Worm (Caenorhabditis elegans): ENCODE data around the gene mfsd-6.

- TF ChIP-seq unc-62 (GFP tag; optimal IDR thresholded peaks at IDR 0.05) (no peak), snpc-4 (tag; optimal IDR thresholded peaks at IDR 0.05) (no peak), elt-1 (tag; optimal IDR thresholded peaks at IDR 0.05; ENCODE audit: borderline replicate concordance, insufficient read depth) (no peak), mep-1 (tag; optimal IDR thresholded peaks at IDR 0.05) (no peak), ces-1 (GFP tag; optimal IDR thresholded peaks at IDR 0.05) (no peak), lin-13 (tag; optimal IDR thresholded peaks at IDR 0.05) (no peak), drap-1 (GFP tag; optimal IDR thresholded peaks at IDR 0.05) (no peak), ztf-11 (tag; optimal IDR thresholded peaks at IDR 0.05) (no peak), lin-32 (GFP tag; optimal IDR thresholded peaks at IDR 0.05) (no peak), unc-39 (tag; optimal IDR thresholded peaks at IDR 0.05) (no peak), ceh-39 (tag; optimal IDR thresholded peaks at IDR 0.05) (no peak), nhr-12 (tag; optimal IDR thresholded peaks at IDR 0.05) (no peak), nhr-28 (tag; optimal IDR thresholded peaks at IDR 0.05) (no peak)
These were observed 17.3 kb downstream of the mfsd-6 start, which contains the start of gene lgc-12 for ce11 chrIII:7561872-7562271.

Data from whole organism, mixed stage, embryonic.